Worm (Caenorhabditis elegans): ENCODE results near the gene hgrs-1.

- TF ChIP-seq hnd-1 (tag; optimal IDR thresholded peaks at IDR 0.05): no peak
- TF ChIP-seq B0310.2 (tag; optimal IDR thresholded peaks at IDR 0.05): no peak
- no peak for TF ChIP-seq ceh-36 (tag; optimal IDR thresholded peaks at IDR 0.05)
- no peak for TF ChIP-seq ceh-13 (GFP tag; optimal IDR thresholded peaks at IDR 0.05)
- TF ChIP-seq ama-1 (optimal IDR thresholded peaks at IDR 0.05): no peak
- TF ChIP-seq tbx-37 (GFP tag; conservative IDR thresholded peaks at IDR 0.05): no peak
- TF ChIP-seq flt-1 (GFP tag; IDR thresholded peaks at IDR 0.05): no peak
- TF ChIP-seq hmbx-1 (tag; optimal IDR thresholded peaks at IDR 0.05): no peak
- no peak for TF ChIP-seq hmg-4 (GFP tag; optimal IDR thresholded peaks at IDR 0.05)
- TF ChIP-seq pes-1 (GFP tag; IDR thresholded peaks at IDR 0.05): no peak
Observed at ce11 chrIV:8211747-8212146, 5.9 kb upstream of the hgrs-1 start, which contains the start of gene C07G1.7.

Measured in whole organism, early embryonic.